Worm (Caenorhabditis elegans) whole organism, L3 larva: ENCODE results near the gene cup-4.

Experiments used
- aly-2 ChIP-seq: fragments of 150-350 bp; optimal IDR thresholded peaks from 2 replicates; lab custom pipeline; 2014; ENCODE audit warnings: missing biosample characterization, missing genetic modification characterization
- ceh-82 ChIP-seq: fragments of 150-350 bp; optimal IDR thresholded peaks from 2 replicates; lab custom pipeline; 2014; ENCODE audit warnings: missing biosample characterization, missing genetic modification characterization
- daf-12 ChIP-seq: fragments of 150-350 bp; optimal IDR thresholded peaks from 2 replicates; lab custom pipeline; 2014; ENCODE audit warnings: missing biosample characterization, missing genetic modification reagents, missing genetic modification characterization
- egl-27 ChIP-seq: sonication (generic microtip); optimal IDR thresholded peaks from 4 replicates; lab custom pipeline; 2017; ENCODE audit warnings: missing biosample characterization, missing genetic modification reagents, missing genetic modification characterization
- egl-5 ChIP-seq: fragments of 150-350 bp; optimal IDR thresholded peaks from 2 replicates; lab custom pipeline; 2017; ENCODE audit warnings: missing biosample characterization, missing genetic modification reagents, missing genetic modification characterization, inconsistent platforms
- elt-3 ChIP-seq, 3 experiments: fragments of 150-350 bp in 1 of 3; sonication (generic microtip) in 2 of 3; optimal IDR thresholded peaks; 2 replicates in 2 of 3; 4 replicates in 1 of 3; lab custom pipeline; 2014 to 2017; ENCODE audit warnings: missing biosample characterization in 3 of 3, missing genetic modification characterization in 3 of 3
- lin-15B ChIP-seq: fragments of 150-350 bp; optimal IDR thresholded peaks from 2 replicates; lab custom pipeline; 2014; ENCODE audit warnings: missing biosample characterization, missing genetic modification characterization
- nhr-11 ChIP-seq: fragments of 150-350 bp; optimal IDR thresholded peaks from 2 replicates; lab custom pipeline; 2014; ENCODE audit warnings: missing biosample characterization, missing genetic modification characterization
- nhr-12 ChIP-seq: fragments of 150-350 bp; optimal IDR thresholded peaks from 2 replicates; lab custom pipeline; 2014; ENCODE audit warnings: missing biosample characterization, missing genetic modification characterization
- nhr-237 ChIP-seq: fragments of 150-350 bp; optimal IDR thresholded peaks from 2 replicates; lab custom pipeline; 2014; ENCODE audit warnings: missing biosample characterization, missing genetic modification characterization
- nhr-28 ChIP-seq: fragments of 150-350 bp; optimal IDR thresholded peaks from 2 replicates; lab custom pipeline; 2014; ENCODE audit warnings: missing biosample characterization, missing genetic modification characterization
- nhr-77 ChIP-seq: fragments of 150-350 bp; optimal IDR thresholded peaks from 2 replicates; lab custom pipeline; 2014; ENCODE audit warnings: missing biosample characterization, missing genetic modification characterization
- snpc-4 ChIP-seq: fragments of 150-350 bp; optimal IDR thresholded peaks from 2 replicates; lab custom pipeline; 2014; ENCODE audit warnings: missing biosample characterization, missing genetic modification characterization
- ztf-11 ChIP-seq: fragments of 150-350 bp; optimal IDR thresholded peaks from 2 replicates; lab custom pipeline; 2014; ENCODE audit warnings: missing biosample characterization, missing genetic modification characterization

DNA sequence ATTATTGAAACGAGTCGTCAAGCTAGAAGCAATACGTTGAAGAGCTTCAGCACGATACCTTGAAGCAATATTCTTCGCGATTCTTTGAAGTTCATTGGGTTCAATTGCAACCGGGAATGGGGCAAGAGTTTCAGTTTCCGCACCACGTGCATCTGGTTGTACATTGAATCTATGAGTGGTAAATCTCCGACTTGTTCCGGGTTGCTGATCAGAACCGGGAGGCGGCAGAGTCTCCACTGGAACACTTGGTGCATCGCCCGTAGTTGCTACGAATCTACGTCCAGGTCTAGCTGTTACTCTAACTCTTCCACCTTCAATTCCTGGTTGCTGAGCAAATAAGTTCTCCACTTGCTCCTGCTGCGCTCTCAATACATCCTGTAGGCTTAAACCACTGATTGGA lies 22.7 kb downstream of the cup-4 start:
- TF ChIP-seq aly-2 (tag; lab: Kevin White, UChicago) (no peak), nhr-11 (tag; lab: Kevin White, UChicago) (no peak), lin-15B (no peak), daf-12 (tag; lab: Kevin White, UChicago) (no peak), nhr-12 (tag; lab: Kevin White, UChicago) (no peak), snpc-4 (tag; lab: Kevin White, UChicago) (no peak), ceh-82 (no peak), elt-3 (tag; optimal IDR thresholded peaks at IDR 0.05; lab: Kevin White, UChicago) (no peak), egl-5 (tag; lab: Kevin White, UChicago) (no peak), ztf-11 (tag; lab: Kevin White, UChicago) (no peak), nhr-237 (no peak), egl-27 (no peak), nhr-28 (tag; lab: Kevin White, UChicago) (no peak), nhr-77 (no peak)
